Worm (Caenorhabditis elegans) whole organism, L2 larva: ENCODE measurements around the gene mpz-5.

Experiments
- C34F6.9 ChIP-seq: fragments of 150-350 bp; optimal IDR thresholded peaks from 2 replicates; lab custom pipeline; 2014; ENCODE audit warnings: missing biosample characterization, missing genetic modification characterization
- F13H6.1 ChIP-seq: sonication (generic microtip); optimal IDR thresholded peaks from 2 replicates; lab custom pipeline; 2016; ENCODE audit warnings: missing genetic modification characterization, missing compliant biosample characterization
- ceh-16 ChIP-seq: fragments of 150-350 bp; optimal IDR thresholded peaks from 2 replicates; lab custom pipeline; 2014; ENCODE audit warnings: missing biosample characterization, missing genetic modification characterization
- ceh-82 ChIP-seq: fragments of 150-350 bp; optimal IDR thresholded peaks from 2 replicates; lab custom pipeline; 2014; ENCODE audit warnings: missing biosample characterization, missing genetic modification characterization
- dmd-4 ChIP-seq: sonication (generic microtip); optimal IDR thresholded peaks from 2 replicates; lab custom pipeline; 2017; ENCODE audit warnings: missing biosample characterization, missing genetic modification characterization
- egl-27 ChIP-seq: sonication (generic microtip); optimal IDR thresholded peaks from 3 replicates; lab custom pipeline; 2017; ENCODE audit warnings: missing biosample characterization, missing genetic modification reagents, missing genetic modification characterization
- elt-1 ChIP-seq: fragments of 150-350 bp; optimal IDR thresholded peaks from 2 replicates; lab custom pipeline; 2014; ENCODE audit warnings: missing biosample characterization, missing genetic modification characterization
- elt-3 ChIP-seq: sonication (generic microtip); optimal IDR thresholded peaks from 2 replicates; lab custom pipeline; 2017; ENCODE audit warnings: missing biosample characterization, missing genetic modification characterization
- gmeb-1 ChIP-seq: fragments of 150-350 bp; optimal IDR thresholded peaks from 2 replicates; lab custom pipeline; 2014; ENCODE audit warnings: missing biosample characterization, missing genetic modification characterization
- lin-11 ChIP-seq: fragments of 150-350 bp; sonication (generic microtip); optimal IDR thresholded peaks from 2 replicates; lab custom pipeline; 2014; ENCODE audit warnings: missing biosample characterization, missing genetic modification characterization, inconsistent platforms, mixed read lengths
- lin-39 ChIP-seq: fragments of 150-350 bp; optimal IDR thresholded peaks from 2 replicates; lab custom pipeline; 2014; ENCODE audit warnings: missing biosample characterization, missing genetic modification reagents, missing genetic modification characterization
- lsy-2 ChIP-seq, 2 experiments: fragments of 150-350 bp in 1 of 2; sonication (generic microtip) in 1 of 2; optimal IDR thresholded peaks; 2 replicates each; lab custom pipeline; 2014 to 2017; ENCODE audit warnings: missing biosample characterization in 2 of 2, missing genetic modification characterization in 2 of 2
- mab-5 ChIP-seq: fragments of 150-350 bp; optimal IDR thresholded peaks from 2 replicates; lab custom pipeline; 2014; ENCODE audit warnings: missing biosample characterization, missing genetic modification characterization
- mbf-1 ChIP-seq: sonication (generic microtip); optimal IDR thresholded peaks from 2 replicates; lab custom pipeline; 2017; ENCODE audit warnings: missing biosample characterization, missing genetic modification characterization
- nhr-10 ChIP-seq: sonication (generic microtip); optimal IDR thresholded peaks from 2 replicates; lab custom pipeline; 2017; ENCODE audit warnings: missing biosample characterization, missing genetic modification characterization
- nhr-12 ChIP-seq: fragments of 150-350 bp; optimal IDR thresholded peaks from 2 replicates; lab custom pipeline; 2014; ENCODE audit warnings: missing biosample characterization, missing genetic modification characterization
- nhr-129 ChIP-seq: fragments of 150-350 bp; optimal IDR thresholded peaks from 2 replicates; lab custom pipeline; 2014; ENCODE audit warnings: missing biosample characterization, missing genetic modification characterization
- nhr-23 ChIP-seq: fragments of 150-350 bp; optimal IDR thresholded peaks from 2 replicates; lab custom pipeline; 2014; ENCODE audit warnings: missing biosample characterization, missing genetic modification reagents, missing genetic modification characterization
- nhr-25 ChIP-seq: fragments of 150-350 bp; sonication (generic microtip); optimal IDR thresholded peaks from 3 replicates; lab custom pipeline; 2014; ENCODE audit warnings: missing biosample characterization, missing genetic modification characterization
- nhr-6 ChIP-seq: fragments of 150-350 bp; optimal IDR thresholded peaks from 2 replicates; lab custom pipeline; 2014; ENCODE audit warnings: missing biosample characterization, missing genetic modification characterization
- nhr-77 ChIP-seq: fragments of 150-350 bp; optimal IDR thresholded peaks from 2 replicates; lab custom pipeline; 2014; ENCODE audit warnings: missing biosample characterization, missing genetic modification characterization
- peb-1 ChIP-seq: fragments of 150-350 bp; optimal IDR thresholded peaks from 2 replicates; lab custom pipeline; 2014; ENCODE audit warnings: missing biosample characterization, missing genetic modification characterization
- sem-4 ChIP-seq: fragments of 150-350 bp; optimal IDR thresholded peaks from 2 replicates; lab custom pipeline; 2014; ENCODE audit warnings: missing biosample characterization, missing genetic modification reagents, missing genetic modification characterization
- sma-3 ChIP-seq: sonication (generic microtip); optimal IDR thresholded peaks from 2 replicates; lab custom pipeline; 2016; ENCODE audit warnings: missing genetic modification reagents, missing genetic modification characterization, missing compliant biosample characterization
- sma-9 ChIP-seq, 2 experiments: fragments of 150-350 bp in 1 of 2; sonication (generic microtip) in 1 of 2; optimal IDR thresholded peaks; 2 replicates each; lab custom pipeline; 2014 to 2016; ENCODE audit warnings: missing genetic modification characterization in 2 of 2, mild to moderate bottlenecking in 1 of 2, missing biosample characterization in 1 of 2, missing compliant biosample characterization in 1 of 2, missing genetic modification reagents in 1 of 2, moderate library complexity in 1 of 2
- snpc-4 ChIP-seq: fragments of 150-350 bp; optimal IDR thresholded peaks from 2 replicates; lab custom pipeline; 2014; ENCODE audit warnings: missing biosample characterization, missing genetic modification characterization
- unc-39 ChIP-seq: fragments of 150-350 bp; optimal IDR thresholded peaks from 2 replicates; lab custom pipeline; 2014; ENCODE audit warnings: missing biosample characterization, missing genetic modification characterization
- unc-55 ChIP-seq: fragments of 150-350 bp; sonication (generic microtip); optimal IDR thresholded peaks from 3 replicates; lab custom pipeline; 2014; ENCODE audit warnings: missing biosample characterization, missing genetic modification reagents, missing genetic modification characterization
- unc-62 ChIP-seq: fragments of 150-350 bp; optimal IDR thresholded peaks from 2 replicates; lab custom pipeline; 2014; ENCODE audit warnings: missing biosample characterization, missing genetic modification reagents, missing genetic modification characterization
- ztf-1 ChIP-seq: fragments of 200-800 bp; sonication (Bioruptor generic); conservative IDR thresholded peaks from 2 replicates; pipeline ENCODE4 v1.3.6; 2022; ENCODE audit warnings: missing genetic modification characterization, missing compliant biosample characterization
- ztf-11 ChIP-seq: sonication (generic microtip); optimal IDR thresholded peaks from 2 replicates; lab custom pipeline; 2017; ENCODE audit warnings: missing biosample characterization, missing genetic modification characterization
- ztf-4 ChIP-seq: fragments of 150-350 bp; optimal IDR thresholded peaks from 2 replicates; lab custom pipeline; 2014; ENCODE audit warnings: missing biosample characterization, missing genetic modification characterization

mpz-5 gene

DNA sequence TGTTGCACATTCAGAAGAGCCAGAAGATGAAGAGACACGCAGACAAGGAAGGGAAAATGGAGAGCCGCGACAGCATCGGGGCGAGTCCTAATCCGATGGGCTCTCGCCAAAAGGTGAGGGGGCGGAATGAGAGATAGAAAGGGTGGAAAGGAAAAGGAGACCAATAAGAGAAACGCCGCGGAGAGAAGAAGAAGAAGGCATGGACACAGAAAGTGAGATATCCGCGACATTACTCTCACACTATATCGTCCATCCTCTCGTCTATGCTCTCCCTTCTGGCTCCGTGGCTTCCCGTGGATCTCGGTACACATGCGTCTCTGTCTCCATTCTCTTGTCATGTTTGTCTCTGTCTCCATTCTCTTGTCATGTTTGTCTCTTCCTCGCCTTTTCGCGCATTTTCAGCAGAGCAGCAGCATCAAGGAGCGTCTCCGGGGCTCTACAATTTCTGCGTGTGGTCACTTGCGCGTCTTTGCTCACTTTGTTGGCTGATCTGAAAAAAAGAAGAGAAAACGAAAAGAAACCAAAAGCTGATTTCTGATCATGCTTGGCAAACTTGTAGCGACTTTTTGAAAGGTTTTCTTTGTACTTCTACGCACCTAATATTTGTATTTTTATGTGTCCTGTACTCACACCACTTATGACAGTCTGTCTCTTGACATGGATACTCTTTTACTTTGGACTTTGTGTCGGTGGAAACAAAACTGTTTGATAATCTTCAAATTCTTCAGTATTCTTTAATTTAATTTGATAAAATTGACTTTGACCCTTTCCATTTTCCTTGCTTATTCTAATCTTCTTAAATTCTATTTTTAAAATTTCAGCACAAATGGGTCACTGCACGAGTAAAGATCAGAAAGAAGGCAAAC is 29.8 kb upstream of the mpz-5 start, which contains the start of gene gpa-7 (continued):
- TF ChIP-seq mbf-1 (tag; lab: Kevin White, UChicago) (no peak), sma-3 (GFP tag; lab: Kevin White, UChicago) (no peak), ceh-82 (tag; lab: Kevin White, UChicago) (no peak), unc-39 (no peak), sma-9 (GFP tag; optimal IDR thresholded peaks at IDR 0.05; lab: Kevin White, UChicago) (peak; percentile 82), sma-9 (tag; optimal IDR thresholded peaks at IDR 0.05; lab: Kevin White, UChicago) (no peak), nhr-129 (tag; lab: Kevin White, UChicago) (peak; percentile 78), ceh-16 (tag; lab: Kevin White, UChicago) (no peak), nhr-25 (tag; lab: Kevin White, UChicago) (no peak), snpc-4 (tag; lab: Kevin White, UChicago) (peak; percentile 38), mab-5 (tag; lab: Kevin White, UChicago) (no peak), lin-11 (tag; lab: Kevin White, UChicago) (peak; percentile 69), nhr-10 (no peak), unc-62 (GFP tag; lab: Kevin White, UChicago) (no peak), unc-55 (peak; percentile 67), nhr-6 (tag; lab: Kevin White, UChicago) (peak; percentile 56), elt-1 (tag; lab: Kevin White, UChicago) (no peak), gmeb-1 (tag; lab: Kevin White, UChicago) (no peak), ztf-4 (peak; percentile 18), dmd-4 (tag; lab: Kevin White, UChicago) (no peak), ztf-1 (GFP tag; lab: Robert Waterston, UW) (no peak)

ce11 chrIV:10398244-10398643 is 24.6 kb upstream of the mpz-5 start:
- TF ChIP-seq lsy-2 (tag; optimal IDR thresholded peaks at IDR 0.05; lab: Kevin White, UChicago) (peak in 1 of 2 experiments; percentile 6), ztf-4 (no peak), ztf-1 (GFP tag; lab: Robert Waterston, UW) (no peak), mab-5 (tag; lab: Kevin White, UChicago) (no peak), nhr-23 (tag; lab: Kevin White, UChicago) (no peak), C34F6.9 (peak; percentile 15), sma-9 (GFP tag; optimal IDR thresholded peaks at IDR 0.05; lab: Kevin White, UChicago) (peak; percentile 13), sma-9 (tag; optimal IDR thresholded peaks at IDR 0.05; lab: Kevin White, UChicago) (no peak), gmeb-1 (tag; lab: Kevin White, UChicago) (no peak), ceh-82 (tag; lab: Kevin White, UChicago) (no peak), sem-4 (tag; lab: Kevin White, UChicago) (peak; percentile 36), ceh-16 (tag; lab: Kevin White, UChicago) (no peak)

DNA sequence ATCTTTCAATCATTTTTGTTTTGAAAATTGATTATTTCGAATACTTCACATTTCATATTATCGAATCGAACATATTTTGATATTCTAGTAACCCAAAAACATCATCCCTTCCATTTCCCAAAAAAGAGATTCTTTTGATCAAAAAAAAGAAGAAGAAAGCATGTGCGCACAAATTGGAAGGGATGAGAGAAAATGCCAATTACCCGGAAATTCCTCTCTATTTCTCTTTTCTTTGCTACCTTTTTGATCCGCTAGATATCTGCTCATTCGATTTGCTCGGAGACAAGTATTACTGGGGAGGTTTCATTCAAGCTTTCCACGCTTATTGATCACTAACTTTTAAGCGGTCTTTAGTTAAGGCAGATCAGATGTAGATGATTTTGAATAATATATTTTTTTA is 23.2 kb upstream of the mpz-5 start:
- TF ChIP-seq elt-1 (tag; lab: Kevin White, UChicago): no peak
- TF ChIP-seq C34F6.9: peak; percentile 3
- TF ChIP-seq, all 48 proteins: peak for 1

ce11 chrIV:10394858-10395257 is 21.2 kb upstream of the mpz-5 start, which contains the start of gene R10H10.4:
TSS of gene R10H10.4 (minus strand) at chrIV:10394958.
- TF ChIP-seq ztf-11 (tag; lab: Kevin White, UChicago) (no peak), egl-27 (tag; lab: Kevin White, UChicago) (no peak), lin-39 (no peak)

- TF ChIP-seq nhr-12 (tag; lab: Kevin White, UChicago) (no peak), lsy-2 (tag; optimal IDR thresholded peaks at IDR 0.05; lab: Kevin White, UChicago) (no peak), gmeb-1 (tag; lab: Kevin White, UChicago) (no peak), ztf-11 (tag; lab: Kevin White, UChicago) (no peak), snpc-4 (tag; lab: Kevin White, UChicago) (no peak), unc-55 (no peak), ztf-4 (no peak), F13H6.1 (no peak), ztf-1 (GFP tag; lab: Robert Waterston, UW) (no peak), nhr-77 (tag; lab: Kevin White, UChicago) (no peak), dmd-4 (tag; lab: Kevin White, UChicago) (no peak), elt-3 (tag; lab: Kevin White, UChicago) (no peak), peb-1 (tag; lab: Kevin White, UChicago) (no peak)
Observed at ce11 chrIV:10391827-10392226, 18.2 kb upstream of the mpz-5 start, which contains the start of gene spe-26. TSS of gene spe-26 (minus strand) at chrIV:10391927.
